Fruit fly (Drosophila melanogaster) whole organism, embryonic: ENCODE data around the gene CG42822.

Experiments used
- Antp ChIP-seq: fragments of 200-800 bp; sonication (Bioruptor generic); optimal IDR thresholded peaks from 3 replicates; lab custom pipeline; 2016; ENCODE audit warnings: missing biosample characterization, missing genetic modification characterization
- B-H1 ChIP-seq: fragments of 200-800 bp; sonication (Bioruptor generic); IDR thresholded peaks from 3 replicates; pipeline ENCODE4 v1.3.6; 2022; ENCODE audit warnings: missing biosample characterization, missing genetic modification characterization
- B-H2 ChIP-seq: fragments of 200-800 bp; sonication (Bioruptor generic); optimal IDR thresholded peaks from 2 replicates; lab custom pipeline; 2018; ENCODE audit warnings: missing biosample characterization, mild to moderate bottlenecking, missing genetic modification characterization
- Bteb2 ChIP-seq: fragments of 200-800 bp; sonication (Bioruptor generic); optimal IDR thresholded peaks from 2 replicates; lab custom pipeline; 2016; ENCODE audit warnings: missing biosample characterization, missing genetic modification characterization
- CG10274 ChIP-seq: fragments of 200-800 bp; sonication (Bioruptor generic); optimal IDR thresholded peaks from 3 replicates; lab custom pipeline; 2017; ENCODE audit warnings: missing biosample characterization, mild to moderate bottlenecking, missing genetic modification characterization
- CG10462 ChIP-seq: fragments of 200-800 bp; sonication (Bioruptor generic); optimal IDR thresholded peaks from 2 replicates; lab custom pipeline; 2016; ENCODE audit warnings: missing biosample characterization, missing genetic modification characterization
- CG11398 ChIP-seq: fragments of 200-800 bp; sonication (Bioruptor generic); optimal IDR thresholded peaks from 2 replicates; lab custom pipeline; 2016; ENCODE audit warnings: missing biosample characterization, missing genetic modification characterization
- CG2202 ChIP-seq: fragments of 200-800 bp; sonication (Bioruptor generic); optimal IDR thresholded peaks from 2 replicates; lab custom pipeline; 2018; ENCODE audit warnings: missing biosample characterization, mild to moderate bottlenecking, missing genetic modification characterization
- CG31365 ChIP-seq: fragments of 200-800 bp; sonication (Bioruptor generic); optimal IDR thresholded peaks from 2 replicates; lab custom pipeline; 2018; ENCODE audit warnings: missing biosample characterization, mild to moderate bottlenecking, missing genetic modification characterization
- CG3163 ChIP-seq: fragments of 200-800 bp; sonication (Bioruptor generic); optimal IDR thresholded peaks from 3 replicates; lab custom pipeline; 2016; ENCODE audit warnings: missing biosample characterization, missing genetic modification characterization
- CG32532 ChIP-seq: fragments of 200-800 bp; sonication (Bioruptor generic); IDR thresholded peaks from 2 replicates; pipeline ENCODE4 v1.3.6; 2022; ENCODE audit warnings: missing biosample characterization, missing genetic modification characterization
- CG3838 ChIP-seq: fragments of 200-800 bp; sonication (Bioruptor generic); optimal IDR thresholded peaks from 3 replicates; lab custom pipeline; 2016; ENCODE audit warnings: missing biosample characterization, missing genetic modification characterization
- CG42726 ChIP-seq: fragments of 200-800 bp; sonication (Bioruptor generic); IDR thresholded peaks from 2 replicates; pipeline ENCODE4 v1.3.6; 2022; ENCODE audit warnings: missing biosample characterization, missing genetic modification characterization; ENCODE audit not compliant: partially characterized antibody
- CG4282 ChIP-seq: fragments of 200-800 bp; sonication (Bioruptor generic); optimal IDR thresholded peaks from 2 replicates; lab custom pipeline; 2016; ENCODE audit warnings: missing biosample characterization, missing genetic modification characterization
- CG4854 ChIP-seq: fragments of 200-800 bp; sonication (Bioruptor generic); optimal IDR thresholded peaks from 2 replicates; lab custom pipeline; 2016; ENCODE audit warnings: missing biosample characterization, missing genetic modification characterization, inconsistent platforms
- CG5953 ChIP-seq: fragments of 200-800 bp; sonication (Bioruptor generic); IDR thresholded peaks from 2 replicates; pipeline ENCODE4 v1.3.6; 2022; ENCODE audit warnings: missing biosample characterization, missing genetic modification characterization
- CG7839 ChIP-seq: fragments of 200-800 bp; sonication (Bioruptor generic); optimal IDR thresholded peaks from 3 replicates; lab custom pipeline; 2018; ENCODE audit warnings: missing biosample characterization, mild to moderate bottlenecking, missing genetic modification characterization, moderate library complexity
- Dp ChIP-seq: fragments of 200-800 bp; sonication (Bioruptor generic); optimal IDR thresholded peaks from 2 replicates; lab custom pipeline; 2018; ENCODE audit warnings: missing biosample characterization, mild to moderate bottlenecking, missing genetic modification characterization, moderate library complexity
- H2.0 ChIP-seq: fragments of 200-800 bp; sonication (Bioruptor generic); IDR thresholded peaks from 2 replicates; pipeline ENCODE4 v1.3.6; 2022; ENCODE audit warnings: missing biosample characterization, missing genetic modification characterization
- Hr51 ChIP-seq, 2 experiments: fragments of 200-800 bp; sonication (Bioruptor generic); optimal IDR thresholded peaks; 2 replicates in 1 of 2; 3 replicates in 1 of 2; lab custom pipeline; 2016 to 2018; ENCODE audit warnings: missing biosample characterization in 2 of 2, missing genetic modification characterization in 2 of 2, mild to moderate bottlenecking in 1 of 2, moderate library complexity in 1 of 2
- Lpt ChIP-seq: fragments of >200 bp; optimal IDR thresholded peaks from 2 replicates; lab custom pipeline; 2018; ENCODE audit warnings: missing biosample characterization, missing genetic modification characterization
- Mes4 ChIP-seq: fragments of 200-800 bp; sonication (Bioruptor generic); optimal IDR thresholded peaks from 2 replicates; lab custom pipeline; 2016; ENCODE audit warnings: missing biosample characterization, missing genetic modification characterization
- Mrtf ChIP-seq: fragments of 200-800 bp; sonication (Bioruptor generic); IDR thresholded peaks from 3 replicates; pipeline ENCODE4 v1.3.6; 2022; ENCODE audit warnings: missing biosample characterization, missing genetic modification characterization
- Nf-YA ChIP-seq: fragments of 200-800 bp; sonication (Bioruptor generic); IDR thresholded peaks from 2 replicates; pipeline ENCODE4 v1.3.6; 2022; ENCODE audit warnings: missing biosample characterization, missing genetic modification characterization
- Nf-YC ChIP-seq: fragments of 200-800 bp; optimal IDR thresholded peaks from 3 replicates; lab custom pipeline; 2019; ENCODE audit warnings: missing biosample characterization, mild to moderate bottlenecking, missing genetic modification characterization, moderate library complexity
- NfI ChIP-seq: fragments of 200-800 bp; sonication (Bioruptor generic); optimal IDR thresholded peaks from 3 replicates; lab custom pipeline; 2018; ENCODE audit warnings: missing biosample characterization, mild to moderate bottlenecking, missing genetic modification characterization, moderate library complexity
- Opbp ChIP-seq: fragments of 200-800 bp; sonication (Bioruptor generic); IDR thresholded peaks from 3 replicates; pipeline ENCODE4 v1.3.6; 2022; ENCODE audit warnings: missing biosample characterization, missing genetic modification characterization; ENCODE audit not compliant: partially characterized antibody
- Poxn ChIP-seq: fragments of 200-800 bp; sonication (Bioruptor generic); IDR thresholded peaks from 2 replicates; pipeline ENCODE4 v1.3.6; 2022; ENCODE audit warnings: missing biosample characterization, missing genetic modification characterization
- Rfx ChIP-seq: fragments of 200-800 bp; sonication (Bioruptor generic); IDR thresholded peaks from 2 replicates; pipeline ENCODE4 v1.3.6; 2022; ENCODE audit warnings: missing biosample characterization, missing genetic modification characterization
- Sin3A ChIP-seq: fragments of >200 bp; optimal IDR thresholded peaks from 2 replicates; lab custom pipeline; 2018
- Six4 ChIP-seq: fragments of 200-800 bp; sonication (Bioruptor generic); optimal IDR thresholded peaks from 2 replicates; lab custom pipeline; 2016; ENCODE audit warnings: missing biosample characterization, missing genetic modification characterization
- Tbp ChIP-seq: fragments of >200 bp; optimal IDR thresholded peaks from 2 replicates; lab custom pipeline; 2018; ENCODE audit warnings: missing biosample characterization, missing genetic modification characterization
- Usf ChIP-seq: fragments of 200-800 bp; sonication (Bioruptor generic); optimal IDR thresholded peaks from 2 replicates; lab custom pipeline; 2017; ENCODE audit warnings: missing genotype, missing biosample characterization, missing genetic modification characterization
- ara ChIP-seq: fragments of 200-800 bp; sonication (Bioruptor generic); IDR thresholded peaks from 2 replicates; pipeline ENCODE4 v1.3.6; 2022; ENCODE audit warnings: missing biosample characterization, missing genetic modification characterization
- crc ChIP-seq: fragments of 200-800 bp; sonication (Bioruptor generic); optimal IDR thresholded peaks from 2 replicates; lab custom pipeline; 2016; ENCODE audit warnings: missing biosample characterization, missing genetic modification characterization
- en ChIP-seq: fragments of 200-800 bp; sonication (Bioruptor generic); optimal IDR thresholded peaks from 2 replicates; lab custom pipeline; 2016; ENCODE audit warnings: missing biosample characterization, missing genetic modification characterization
- gsb ChIP-seq: fragments of 200-800 bp; sonication (Bioruptor generic); IDR thresholded peaks from 2 replicates; pipeline ENCODE4 v1.3.6; 2022; ENCODE audit warnings: missing biosample characterization, missing genetic modification characterization
- her ChIP-seq: fragments of 200-800 bp; sonication (Bioruptor generic); optimal IDR thresholded peaks from 2 replicates; lab custom pipeline; 2016; ENCODE audit warnings: missing biosample characterization, missing genetic modification characterization
- jigr1 ChIP-seq: fragments of 200-800 bp; sonication (Bioruptor generic); IDR thresholded peaks from 3 replicates; pipeline ENCODE4 v1.3.6; 2022; ENCODE audit warnings: missing biosample characterization, missing genetic modification characterization
- mam ChIP-seq: fragments of 200-800 bp; sonication (Bioruptor generic); optimal IDR thresholded peaks from 3 replicates; lab custom pipeline; 2016; ENCODE audit warnings: missing biosample characterization, missing genetic modification characterization
- pita ChIP-seq: fragments of 200-800 bp; sonication (Bioruptor generic); optimal IDR thresholded peaks from 2 replicates; lab custom pipeline; 2017; ENCODE audit warnings: missing biosample characterization, mild to moderate bottlenecking, missing genetic modification characterization
- pros ChIP-seq: fragments of 200-800 bp; sonication (Bioruptor generic); optimal IDR thresholded peaks from 3 replicates; lab custom pipeline; 2019; ENCODE audit warnings: missing biosample characterization, mild to moderate bottlenecking, missing genetic modification characterization, moderate library complexity
- pzg ChIP-seq: fragments of 200-800 bp; sonication (Bioruptor generic); optimal IDR thresholded peaks from 3 replicates; lab custom pipeline; 2018; ENCODE audit warnings: missing biosample characterization, mild to moderate bottlenecking, missing genetic modification characterization, moderate library complexity
- repo ChIP-seq: fragments of 200-800 bp; sonication (Bioruptor generic); optimal IDR thresholded peaks from 2 replicates; lab custom pipeline; 2016; ENCODE audit warnings: missing biosample characterization, missing genetic modification characterization
- salm ChIP-seq: fragments of 200-800 bp; sonication (Bioruptor generic); optimal IDR thresholded peaks from 2 replicates; lab custom pipeline; 2018; ENCODE audit warnings: missing biosample characterization, mild to moderate bottlenecking, missing genetic modification characterization
- sr ChIP-seq: fragments of 200-800 bp; sonication (Bioruptor generic); IDR thresholded peaks from 3 replicates; pipeline ENCODE4 v1.3.6; 2022; ENCODE audit warnings: missing biosample characterization, missing genetic modification characterization
- stwl ChIP-seq: fragments of 200-800 bp; sonication (Bioruptor generic); optimal IDR thresholded peaks from 3 replicates; lab custom pipeline; 2018; ENCODE audit warnings: missing biosample characterization, mild to moderate bottlenecking, missing genetic modification characterization, moderate library complexity
- tap ChIP-seq: fragments of 200-800 bp; optimal IDR thresholded peaks from 3 replicates; lab custom pipeline; 2019; ENCODE audit warnings: missing biosample characterization, mild to moderate bottlenecking, missing genetic modification characterization, moderate library complexity
- tll ChIP-seq, 2 experiments: fragments of 200-800 bp in 1 of 2; fragments of >200 bp in 1 of 2; sonication (Bioruptor generic) in 1 of 2; optimal IDR thresholded peaks; 2 replicates each; lab custom pipeline; 2017 to 2019; ENCODE audit warnings: missing biosample characterization in 2 of 2, missing genetic modification characterization in 2 of 2, mild to moderate bottlenecking in 1 of 2, moderate library complexity in 1 of 2
- tx ChIP-seq: fragments of 200-800 bp; sonication (Bioruptor generic); optimal IDR thresholded peaks from 2 replicates; lab custom pipeline; 2016; ENCODE audit warnings: missing biosample characterization, missing genetic modification characterization
- vfl ChIP-seq: fragments of 200-800 bp; sonication (Bioruptor generic); optimal IDR thresholded peaks from 2 replicates; lab custom pipeline; 2016; ENCODE audit warnings: missing biosample characterization, missing genetic modification characterization
- yki ChIP-seq: fragments of >200 bp; optimal IDR thresholded peaks from 3 replicates; lab custom pipeline; 2018
- zen ChIP-seq: fragments of 200-800 bp; sonication (Bioruptor generic); optimal IDR thresholded peaks from 3 replicates; lab custom pipeline; 2018; ENCODE audit warnings: missing biosample characterization, mild to moderate bottlenecking, missing genetic modification characterization, moderate library complexity

The CG42822 gene

dm6 chr3R:17402434-17402833 is 11.3 kb upstream of the CG42822 start, which contains the start of gene Sur-8 (continued):
- TF ChIP-seq H2.0 (GFP tag; lab: Robert Waterston, UW) (peak; percentile 62), crc (GFP tag; lab: Kevin White, UChicago) (peak; percentile 5), B-H2 (GFP tag; lab: Kevin White, UChicago) (peak; percentile 30), CG31365 (tag; lab: Kevin White, UChicago) (peak; percentile 11), Nf-YC (peak; percentile 50), pros (GFP tag; lab: Kevin White, UChicago) (no peak), pzg (GFP tag; lab: Kevin White, UChicago) (peak; percentile 35), CG32532 (GFP tag; lab: Robert Waterston, UW) (peak; percentile 95), Sin3A (lab: Kevin White, UChicago) (no peak), Mes4 (peak; percentile 36), Bteb2 (GFP tag; lab: Kevin White, UChicago) (no peak), Rfx (GFP tag; lab: Robert Waterston, UW) (peak; percentile 92), CG10274 (GFP tag; lab: Kevin White, UChicago) (peak; percentile 45), Opbp (peak; percentile 50; the same call in 2 of the 3 replicates), jigr1 (GFP tag; lab: Robert Waterston, UW) (no peak), Dp (GFP tag; lab: Kevin White, UChicago) (no peak), pita (no peak), Antp (GFP tag; lab: Kevin White, UChicago) (peak; percentile 70), B-H1 (GFP tag; lab: Robert Waterston, UW) (peak; percentile 19; the same call in 1 of the 3 replicates), mam (GFP tag; lab: Kevin White, UChicago) (peak; percentile 69), zen (tag; lab: Kevin White, UChicago) (peak; percentile 53), CG2202 (tag; lab: Kevin White, UChicago) (no peak), en (peak; percentile 33), Nf-YA (GFP tag; lab: Robert Waterston, UW) (no peak), CG4282 (no peak), tx (peak; percentile 35), Usf (GFP tag; lab: Kevin White, UChicago) (no peak), CG3838 (GFP tag; lab: Kevin White, UChicago) (no peak), yki (lab: Kevin White, UChicago) (no peak), stwl (tag; lab: Kevin White, UChicago) (peak; percentile 49), CG10462 (GFP tag; lab: Kevin White, UChicago) (no peak), Mrtf (GFP tag; lab: Robert Waterston, UW) (peak; percentile 83), her (GFP tag; lab: Kevin White, UChicago) (peak; percentile 65), tll (GFP tag; optimal IDR thresholded peaks at IDR 0.05; lab: Kevin White, UChicago) (no peak), Poxn (GFP tag; lab: Robert Waterston, UW) (no peak), CG5953 (GFP tag; lab: Robert Waterston, UW) (peak; percentile 81), tap (tag; lab: Kevin White, UChicago) (peak; percentile 23), CG7839 (peak; percentile 69), salm (no peak), CG42726 (GFP tag; lab: Robert Waterston, UW) (peak; percentile 53; the same call in 1 of the 2 replicates), gsb (peak; percentile 60), sr (GFP tag; lab: Robert Waterston, UW) (0 out of 3 replicates have a peak, but pooled peaks have one; percentile 38), CG11398 (GFP tag; lab: Kevin White, UChicago) (peak; percentile 34), Tbp (no peak), vfl (GFP tag; lab: Kevin White, UChicago) (no peak), NfI (GFP tag; lab: Kevin White, UChicago) (peak; percentile 67), CG3163 (GFP tag; lab: Kevin White, UChicago) (peak; percentile 7), ara (GFP tag; lab: Robert Waterston, UW) (no peak), Lpt (GFP tag; lab: Kevin White, UChicago) (no peak), Six4 (peak; percentile 41), CG4854 (GFP tag; lab: Kevin White, UChicago) (peak; percentile 36), Hr51 (GFP tag; optimal IDR thresholded peaks at IDR 0.05; lab: Kevin White, UChicago) (peak in 1 of 2 experiments; percentile 17), repo (peak; percentile 25)
